Fruit fly (Drosophila melanogaster) whole organism, embryonic: ENCODE measurements around the gene Glut4EF.

Source experiments
- Abd-B ChIP-seq: fragments of 200-800 bp; sonication (Bioruptor generic); optimal IDR thresholded peaks from 2 replicates; lab custom pipeline; 2018; ENCODE audit warnings: missing biosample characterization, mild to moderate bottlenecking, missing genetic modification characterization, moderate library complexity
- Asciz ChIP-seq: fragments of 200-800 bp; sonication (Bioruptor generic); optimal IDR thresholded peaks from 2 replicates; lab custom pipeline; 2017; ENCODE audit warnings: missing biosample characterization, mild to moderate bottlenecking, missing genetic modification characterization, missing genetic modification reagents
- Bteb2 ChIP-seq: fragments of 200-800 bp; sonication (Bioruptor generic); optimal IDR thresholded peaks from 2 replicates; lab custom pipeline; 2016; ENCODE audit warnings: missing biosample characterization, missing genetic modification characterization
- C15 ChIP-seq: fragments of 200-800 bp; sonication (Bioruptor generic); IDR thresholded peaks from 3 replicates; pipeline ENCODE4 v1.3.6; 2022; ENCODE audit warnings: missing biosample characterization, missing genetic modification characterization
- CG11398 ChIP-seq: fragments of 200-800 bp; sonication (Bioruptor generic); optimal IDR thresholded peaks from 2 replicates; lab custom pipeline; 2016; ENCODE audit warnings: missing biosample characterization, missing genetic modification characterization
- CG12744 ChIP-seq: fragments of 200-800 bp; sonication (Bioruptor generic); optimal IDR thresholded peaks from 2 replicates; lab custom pipeline; 2016; ENCODE audit warnings: missing biosample characterization, missing genetic modification characterization
- CG15514 ChIP-seq: fragments of 200-800 bp; sonication (Bioruptor generic); optimal IDR thresholded peaks from 3 replicates; lab custom pipeline; 2017; ENCODE audit warnings: missing biosample characterization, missing genetic modification characterization, mild to moderate bottlenecking, moderate library complexity, missing genetic modification reagents
- CG18619 ChIP-seq: fragments of 200-800 bp; sonication (Bioruptor generic); optimal IDR thresholded peaks from 3 replicates; lab custom pipeline; 2017; ENCODE audit warnings: missing biosample characterization, mild to moderate bottlenecking, missing genetic modification characterization
- CG30020 ChIP-seq: fragments of 200-800 bp; optimal IDR thresholded peaks from 2 replicates; lab custom pipeline; 2019; ENCODE audit warnings: missing biosample characterization, mild to moderate bottlenecking, missing genetic modification characterization, moderate library complexity
- CG32532 ChIP-seq: fragments of 200-800 bp; sonication (Bioruptor generic); IDR thresholded peaks from 2 replicates; pipeline ENCODE4 v1.3.6; 2022; ENCODE audit warnings: missing biosample characterization, missing genetic modification characterization
- CG34224 ChIP-seq: fragments of 200-800 bp; sonication (Bioruptor generic); IDR thresholded peaks from 3 replicates; pipeline ENCODE4 v1.3.6; 2022; ENCODE audit warnings: missing biosample characterization, missing genetic modification characterization; ENCODE audit not compliant: partially characterized antibody
- CG4360 ChIP-seq: fragments of 200-800 bp; sonication (Bioruptor generic); IDR thresholded peaks from 2 replicates; pipeline ENCODE4 v1.3.6; 2022; ENCODE audit warnings: missing biosample characterization, missing genetic modification characterization
- CG4617 ChIP-seq: fragments of 200-800 bp; sonication (Bioruptor generic); optimal IDR thresholded peaks from 3 replicates; lab custom pipeline; 2016; ENCODE audit warnings: missing biosample characterization, missing genetic modification characterization, borderline replicate concordance
- CG5245 ChIP-seq: fragments of 200-800 bp; sonication (Bioruptor generic); optimal IDR thresholded peaks from 3 replicates; lab custom pipeline; 2016; ENCODE audit warnings: missing biosample characterization, missing genetic modification characterization
- CG6254 ChIP-seq: fragments of 200-800 bp; sonication (Bioruptor generic); optimal IDR thresholded peaks from 3 replicates; lab custom pipeline; 2017; ENCODE audit warnings: mild to moderate bottlenecking, missing biosample characterization, missing genetic modification reagents, missing genetic modification characterization
- CG6854 ChIP-seq: fragments of 200-800 bp; sonication (Bioruptor generic); optimal IDR thresholded peaks from 3 replicates; lab custom pipeline; 2017; ENCODE audit warnings: missing biosample characterization, mild to moderate bottlenecking, missing genetic modification characterization
- CG7786 ChIP-seq: fragments of 200-800 bp; sonication (Bioruptor generic); optimal IDR thresholded peaks from 2 replicates; lab custom pipeline; 2016; ENCODE audit warnings: missing biosample characterization, missing genetic modification characterization
- CG9437 ChIP-seq: fragments of 200-800 bp; sonication (Bioruptor generic); optimal IDR thresholded peaks from 2 replicates; lab custom pipeline; 2018; ENCODE audit warnings: missing biosample characterization, mild to moderate bottlenecking, missing genetic modification characterization
- CG9876 ChIP-seq: fragments of 200-800 bp; sonication (Bioruptor generic); optimal IDR thresholded peaks from 2 replicates; lab custom pipeline; 2016; ENCODE audit warnings: missing biosample characterization, missing genetic modification characterization
- Dbx ChIP-seq: fragments of 200-800 bp; sonication (Bioruptor generic); IDR thresholded peaks from 3 replicates; pipeline ENCODE4 v1.3.6; 2022; ENCODE audit warnings: missing biosample characterization, missing genetic modification characterization
- Dref ChIP-seq: fragments of 200-800 bp; sonication (Bioruptor generic); IDR thresholded peaks from 2 replicates; pipeline ENCODE4 v1.3.6; 2022; ENCODE audit warnings: missing biosample characterization, missing genetic modification characterization
- Elba2 ChIP-seq: fragments of 200-800 bp; sonication (Bioruptor generic); optimal IDR thresholded peaks from 3 replicates; lab custom pipeline; 2016; ENCODE audit warnings: missing biosample characterization, missing genetic modification characterization
- HLHmδ ChIP-seq: fragments of 200-800 bp; sonication (Bioruptor generic); optimal IDR thresholded peaks from 2 replicates; lab custom pipeline; 2018; ENCODE audit warnings: missing biosample characterization, mild to moderate bottlenecking, missing genetic modification characterization, moderate library complexity
- Hand ChIP-seq: fragments of 200-800 bp; sonication (Bioruptor generic); optimal IDR thresholded peaks from 2 replicates; lab custom pipeline; 2017; ENCODE audit warnings: mild to moderate bottlenecking, missing biosample characterization, missing genetic modification reagents, missing genetic modification characterization
- Lpt ChIP-seq: fragments of >200 bp; optimal IDR thresholded peaks from 2 replicates; lab custom pipeline; 2018; ENCODE audit warnings: missing biosample characterization, missing genetic modification characterization
- NFAT ChIP-seq: fragments of 200-800 bp; sonication (Bioruptor generic); IDR thresholded peaks from 2 replicates; pipeline ENCODE4 v1.3.6; 2022; ENCODE audit warnings: missing biosample characterization, missing genetic modification characterization
- Neu2 ChIP-seq: fragments of 200-800 bp; sonication (Bioruptor generic); optimal IDR thresholded peaks from 3 replicates; lab custom pipeline; 2016; ENCODE audit warnings: missing biosample characterization, missing genetic modification characterization, borderline replicate concordance
- Nf-YB ChIP-seq: fragments of 200-800 bp; sonication (Bioruptor generic); optimal IDR thresholded peaks from 3 replicates; lab custom pipeline; 2019; ENCODE audit warnings: missing biosample characterization, mild to moderate bottlenecking, missing genetic modification characterization, moderate library complexity
- Ravus ChIP-seq: fragments of 200-800 bp; sonication (Bioruptor generic); IDR thresholded peaks from 2 replicates; pipeline ENCODE4 v1.3.6; 2022; ENCODE audit warnings: missing biosample characterization, missing genetic modification characterization
- Sox100B ChIP-seq: fragments of 200-800 bp; sonication (Bioruptor generic); optimal IDR thresholded peaks from 3 replicates; lab custom pipeline; 2018; ENCODE audit warnings: missing biosample characterization, mild to moderate bottlenecking, missing genetic modification characterization
- Spps ChIP-seq: fragments of 200-800 bp; sonication (Bioruptor generic); optimal IDR thresholded peaks from 2 replicates; lab custom pipeline; 2018; ENCODE audit warnings: missing biosample characterization, mild to moderate bottlenecking, missing genetic modification characterization
- Tbp ChIP-seq: fragments of >200 bp; optimal IDR thresholded peaks from 2 replicates; lab custom pipeline; 2018; ENCODE audit warnings: missing biosample characterization, missing genetic modification characterization
- Vsx1 ChIP-seq: fragments of 200-800 bp; sonication (Bioruptor generic); optimal IDR thresholded peaks from 2 replicates; lab custom pipeline; 2017; ENCODE audit warnings: missing biosample characterization, mild to moderate bottlenecking, missing genetic modification characterization, missing genetic modification reagents
- ash1 ChIP-seq: fragments of 200-800 bp; sonication (Bioruptor generic); optimal IDR thresholded peaks from 2 replicates; lab custom pipeline; 2018; ENCODE audit warnings: missing biosample characterization, mild to moderate bottlenecking, missing genetic modification characterization
- az2 ChIP-seq: fragments of 200-800 bp; sonication (Bioruptor generic); optimal IDR thresholded peaks from 3 replicates; lab custom pipeline; 2016; ENCODE audit warnings: missing biosample characterization, missing genetic modification characterization
- bsh ChIP-seq, 2 experiments: fragments of 200-800 bp; sonication (Bioruptor generic); optimal IDR thresholded peaks; 2 replicates each; lab custom pipeline; 2017 to 2018; ENCODE audit warnings: mild to moderate bottlenecking in 2 of 2, missing biosample characterization in 2 of 2, missing genetic modification characterization in 2 of 2, moderate library complexity in 1 of 2
- chn ChIP-seq: fragments of 200-800 bp; sonication (Bioruptor generic); optimal IDR thresholded peaks from 2 replicates; lab custom pipeline; 2016; ENCODE audit warnings: missing biosample characterization, missing genetic modification characterization
- dan ChIP-seq: fragments of 200-800 bp; sonication (Bioruptor generic); IDR thresholded peaks from 2 replicates; pipeline ENCODE4 v1.3.6; 2022; ENCODE audit warnings: missing biosample characterization, missing genetic modification characterization
- dmrt11E ChIP-seq: fragments of 200-800 bp; sonication (Bioruptor generic); optimal IDR thresholded peaks from 3 replicates; lab custom pipeline; 2018; ENCODE audit warnings: missing biosample characterization, mild to moderate bottlenecking, missing genetic modification characterization, moderate library complexity
- fu2 ChIP-seq: fragments of 200-800 bp; sonication (Bioruptor generic); optimal IDR thresholded peaks from 2 replicates; lab custom pipeline; 2016; ENCODE audit warnings: missing biosample characterization, missing genetic modification characterization
- hth ChIP-seq: fragments of >200 bp; optimal IDR thresholded peaks from 2 replicates; lab custom pipeline; 2017; ENCODE audit warnings: inconsistent platforms
- pnt ChIP-seq: fragments of 200-800 bp; sonication (Bioruptor generic); optimal IDR thresholded peaks from 3 replicates; lab custom pipeline; 2016; ENCODE audit warnings: missing biosample characterization, missing genetic modification characterization
- sens ChIP-seq: fragments of 200-800 bp; sonication (Bioruptor generic); peaks from one replicate; lab custom pipeline; 2016; ENCODE audit warnings: missing biosample characterization, missing genetic modification characterization
- so ChIP-seq: fragments of 200-800 bp; sonication (Bioruptor generic); IDR thresholded peaks from 3 replicates; pipeline ENCODE4 v1.3.6; 2022; ENCODE audit warnings: missing biosample characterization, missing genetic modification characterization
- sr ChIP-seq: fragments of 200-800 bp; sonication (Bioruptor generic); IDR thresholded peaks from 3 replicates; pipeline ENCODE4 v1.3.6; 2022; ENCODE audit warnings: missing biosample characterization, missing genetic modification characterization
- tgo ChIP-seq: fragments of 200-800 bp; sonication (Bioruptor generic); IDR thresholded peaks from 3 replicates; pipeline ENCODE4 v1.3.6; 2022; ENCODE audit warnings: missing biosample characterization, missing genetic modification characterization
- tll ChIP-seq, 2 experiments: fragments of 200-800 bp in 1 of 2; fragments of >200 bp in 1 of 2; sonication (Bioruptor generic) in 1 of 2; optimal IDR thresholded peaks; 2 replicates each; lab custom pipeline; 2017 to 2019; ENCODE audit warnings: missing biosample characterization in 2 of 2, missing genetic modification characterization in 2 of 2, mild to moderate bottlenecking in 1 of 2, moderate library complexity in 1 of 2
- tx ChIP-seq: fragments of 200-800 bp; sonication (Bioruptor generic); optimal IDR thresholded peaks from 2 replicates; lab custom pipeline; 2016; ENCODE audit warnings: missing biosample characterization, missing genetic modification characterization
- vnd ChIP-seq: fragments of 200-800 bp; sonication (Bioruptor generic); IDR thresholded peaks from 3 replicates; pipeline ENCODE4 v1.3.6; 2022; ENCODE audit warnings: missing biosample characterization, missing genetic modification characterization; ENCODE audit not compliant: partially characterized antibody

The Glut4EF gene

DNA sequence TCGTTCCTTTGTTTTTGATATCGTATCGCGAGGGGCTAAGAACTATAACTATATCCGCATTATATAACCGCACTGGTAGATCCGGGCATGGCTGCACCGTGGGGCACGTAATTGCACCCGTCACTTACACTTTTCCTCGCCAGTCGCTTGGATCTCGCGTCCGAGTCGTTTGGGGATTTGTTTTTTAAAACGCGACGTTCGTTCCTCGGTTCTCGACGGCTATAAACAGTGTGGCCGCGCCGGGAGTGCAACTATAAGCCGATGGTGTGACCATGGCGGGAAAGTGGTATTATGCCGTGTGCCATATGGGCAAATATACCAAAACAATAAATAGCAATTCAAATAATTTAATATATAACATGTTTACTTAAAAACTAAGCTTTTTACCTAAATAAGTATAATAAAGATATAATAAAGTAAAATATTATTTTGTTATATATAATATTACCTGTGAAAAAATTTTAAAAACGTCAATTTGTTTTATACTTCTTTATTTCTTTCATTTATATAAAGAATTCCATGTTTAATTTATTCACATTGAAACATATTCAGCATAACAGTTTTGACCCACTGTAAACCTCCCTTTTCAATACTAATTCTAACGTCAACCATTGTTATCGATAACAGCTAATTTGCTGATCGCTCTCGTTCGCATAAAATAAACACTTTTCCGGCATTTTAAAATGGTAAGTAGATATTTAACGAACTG is 168.3 kb downstream of the Glut4EF start, which contains the start of the genes Mical and CG3909 (continued):
- peak; percentile 70 for TF ChIP-seq Dref (GFP tag; lab: Robert Waterston, UW)
- peak; percentile 70 for TF ChIP-seq Nf-YB (GFP tag; lab: Kevin White, UChicago)
- TF ChIP-seq CG5245 (GFP tag; lab: Kevin White, UChicago), result peak; percentile 44
- TF ChIP-seq bsh (GFP tag; optimal IDR thresholded peaks at IDR 0.05; lab: Kevin White, UChicago), result peak in 1 of 2 experiments; percentile 83
- TF ChIP-seq HLHmδ, result peak; percentile 72
- peak; percentile 83 for TF ChIP-seq Sox100B (GFP tag; lab: Kevin White, UChicago)
- peak; percentile 85 for TF ChIP-seq dmrt11E
- no peak for TF ChIP-seq Neu2 (GFP tag; lab: Kevin White, UChicago)
- peak; percentile 81 for TF ChIP-seq CG30020 (tag; lab: Kevin White, UChicago)
- TF ChIP-seq C15 (GFP tag; lab: Robert Waterston, UW), result peak; percentile 72; the same call in 2 of the 3 replicates
- TF ChIP-seq vnd (GFP tag; lab: Robert Waterston, UW), result peak; percentile 38; the same call in 1 of the 3 replicates
- no peak for TF ChIP-seq CG6854 (GFP tag; lab: Kevin White, UChicago)
- TF ChIP-seq hth (lab: Kevin White, UChicago), result no peak
- TF ChIP-seq CG32532 (GFP tag; lab: Robert Waterston, UW), result peak; percentile 96
- TF ChIP-seq Abd-B, result peak; percentile 81
- peak; percentile 26 for TF ChIP-seq ash1 (GFP tag; lab: Kevin White, UChicago)
- TF ChIP-seq dan, result no peak
- no peak for TF ChIP-seq CG9876 (GFP tag; lab: Kevin White, UChicago)
- no peak for TF ChIP-seq Lpt (GFP tag; lab: Kevin White, UChicago)
- peak; percentile 86 for TF ChIP-seq az2 (GFP tag; lab: Kevin White, UChicago)
- peak; percentile 93 for TF ChIP-seq Dbx (GFP tag; lab: Robert Waterston, UW)
- peak; percentile 96 for TF ChIP-seq Vsx1 (GFP tag; lab: Kevin White, UChicago)
- TF ChIP-seq sr (GFP tag; lab: Robert Waterston, UW), result peak; percentile 12; the same call in 1 of the 3 replicates
- peak; percentile 37 for TF ChIP-seq Spps
- TF ChIP-seq tll (GFP tag; optimal IDR thresholded peaks at IDR 0.05; lab: Kevin White, UChicago), result peak in 1 of 2 experiments; percentile 12
- TF ChIP-seq Bteb2 (GFP tag; lab: Kevin White, UChicago), result peak; percentile 49
- TF ChIP-seq CG12744 (GFP tag; lab: Kevin White, UChicago), result no peak
- TF ChIP-seq pnt (GFP tag; lab: Kevin White, UChicago), result peak; percentile 40
- TF ChIP-seq CG9437, result peak; percentile 77
- peak; percentile 95 for TF ChIP-seq tgo (GFP tag; lab: Robert Waterston, UW)
- peak; percentile 17 for TF ChIP-seq CG7786 (GFP tag; lab: Kevin White, UChicago)
- peak; percentile 43 for TF ChIP-seq tx (GFP tag; lab: Kevin White, UChicago)
- TF ChIP-seq Tbp (GFP tag; lab: Kevin White, UChicago), result no peak
- TF ChIP-seq CG15514 (GFP tag; lab: Kevin White, UChicago), result peak; percentile 59
- TF ChIP-seq Asciz (GFP tag; lab: Kevin White, UChicago), result peak; percentile 40
- no peak for TF ChIP-seq Elba2 (GFP tag; lab: Kevin White, UChicago)
- peak; percentile 74 for TF ChIP-seq so (GFP tag; lab: Robert Waterston, UW)
- TF ChIP-seq fu2 (GFP tag; lab: Kevin White, UChicago), result no peak
- peak; percentile 46 for TF ChIP-seq Ravus (GFP tag; lab: Robert Waterston, UW)
- no peak for TF ChIP-seq chn
- peak; percentile 60 for TF ChIP-seq Hand (GFP tag; lab: Kevin White, UChicago)
- no peak for TF ChIP-seq CG4360
- peak; percentile 78 for TF ChIP-seq CG18619 (GFP tag; lab: Kevin White, UChicago)
- no peak for TF ChIP-seq CG11398 (GFP tag; lab: Kevin White, UChicago)
- peak; percentile 94 for TF ChIP-seq NFAT
- peak; percentile 34 for TF ChIP-seq CG4617 (GFP tag; lab: Kevin White, UChicago)
- peak; percentile 61; the same call in 2 of the 3 replicates for TF ChIP-seq CG34224 (GFP tag; lab: Robert Waterston, UW)
- TF ChIP-seq sens (GFP tag; lab: Kevin White, UChicago), result peak; percentile 85
- peak; percentile 54 for TF ChIP-seq CG6254 (GFP tag; lab: Kevin White, UChicago)
